Fruit fly (Drosophila melanogaster): Measurements from ENCODE around the gene RhoGAP16F.

Gene RhoGAP16F

DNA sequence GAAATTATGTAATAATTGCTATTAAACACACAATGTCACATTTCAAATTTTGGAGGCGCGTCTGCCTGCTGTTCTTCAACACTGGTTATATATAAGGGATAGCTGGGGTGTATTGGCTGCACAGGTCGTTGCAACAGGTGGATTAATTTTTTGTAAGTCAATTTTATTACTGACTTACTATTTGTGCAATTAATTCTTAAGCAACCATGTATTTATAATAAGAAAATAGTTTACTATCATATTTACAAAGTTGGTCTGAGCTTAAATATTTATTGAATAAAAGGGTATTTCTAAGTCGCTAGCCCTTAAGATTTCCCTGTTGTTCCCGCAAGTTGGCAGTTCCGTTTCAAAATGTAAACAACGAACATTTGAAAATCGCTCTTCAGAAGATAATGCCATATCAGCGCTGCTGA lies at the start of gene RhoGAP16F (continued):
- TF ChIP-seq Spps (tag; optimal IDR thresholded peaks at IDR 0.05): peak; percentile 70
- TF ChIP-seq CG18262 (tag; optimal IDR thresholded peaks at IDR 0.05): peak; percentile 84
- TF ChIP-seq gcm (GFP tag; optimal IDR thresholded peaks at IDR 0.05): peak; percentile 76
- TF ChIP-seq Dek (tag; optimal IDR thresholded peaks at IDR 0.05): peak; percentile 80
- peak; percentile 79 for TF ChIP-seq ranshi (GFP tag; IDR thresholded peaks at IDR 0.05)
- peak; percentile 76 for TF ChIP-seq pum (GFP tag; optimal IDR thresholded peaks at IDR 0.05)
- peak; percentile 58 for TF ChIP-seq disco-r (GFP tag; optimal IDR thresholded peaks at IDR 0.05)
- TF ChIP-seq CG30403 (GFP tag; optimal IDR thresholded peaks at IDR 0.05): peak; percentile 91
- TF ChIP-seq CG15011 (GFP tag; optimal IDR thresholded peaks at IDR 0.05): peak; percentile 77
- TF ChIP-seq her (GFP tag; optimal IDR thresholded peaks at IDR 0.05): peak; percentile 29
- TF ChIP-seq kah (GFP tag; optimal IDR thresholded peaks at IDR 0.05): peak; percentile 84
- TF ChIP-seq Kr (GFP tag; optimal IDR thresholded peaks at IDR 0.05): no peak
- no peak for TF ChIP-seq aop (GFP tag; IDR thresholded peaks at IDR 0.05)
- TF ChIP-seq Lpt (GFP tag; optimal IDR thresholded peaks at IDR 0.05): no peak
- peak; percentile 39 for TF ChIP-seq crc (GFP tag; optimal IDR thresholded peaks at IDR 0.05)
- TF ChIP-seq CG12769 (tag; optimal IDR thresholded peaks at IDR 0.05): peak; percentile 94
- TF ChIP-seq CG6813 (GFP tag; optimal IDR thresholded peaks at IDR 0.05): peak; percentile 72
- TF ChIP-seq CG14710 (tag; optimal IDR thresholded peaks at IDR 0.05): peak; percentile 83
- no peak for TF ChIP-seq mld (GFP tag; IDR thresholded peaks at IDR 0.05; ENCODE audit: partially characterized antibody)
- TF ChIP-seq HLH54F (GFP tag; optimal IDR thresholded peaks at IDR 0.05): peak; percentile 83
- TF ChIP-seq Mad (GFP tag; optimal IDR thresholded peaks at IDR 0.05): peak; percentile 80
- TF ChIP-seq Hr78 (GFP tag; optimal IDR thresholded peaks at IDR 0.05): peak in 1 of 2 experiments; percentile 29
- TF ChIP-seq BtbVII (GFP tag; optimal IDR thresholded peaks at IDR 0.05): peak; percentile 71
- TF ChIP-seq fru (optimal IDR thresholded peaks at IDR 0.05): no peak
- peak; percentile 76 for TF ChIP-seq caup (GFP tag; optimal IDR thresholded peaks at IDR 0.05; ENCODE audit: severe bottlenecking)
- TF ChIP-seq CG6791 (GFP tag; IDR thresholded peaks at IDR 0.05; ENCODE audit: partially characterized antibody): no peak
- TF ChIP-seq CG4424 (GFP tag; optimal IDR thresholded peaks at IDR 0.05): peak; percentile 90
- peak; percentile 88 for TF ChIP-seq Hr3 (GFP tag; optimal IDR thresholded peaks at IDR 0.05)
- TF ChIP-seq Ssrp (tag; optimal IDR thresholded peaks at IDR 0.05): peak; percentile 82
- peak; percentile 85 for TF ChIP-seq lmd (GFP tag; IDR thresholded peaks at IDR 0.05)
- no peak for TF ChIP-seq CG17186 (GFP tag; optimal IDR thresholded peaks at IDR 0.05)
- TF ChIP-seq HmgD (GFP tag; optimal IDR thresholded peaks at IDR 0.05): no peak
- TF ChIP-seq row (GFP tag; IDR thresholded peaks at IDR 0.05): peak; percentile 99
- peak; percentile 72 for TF ChIP-seq CG18764 (GFP tag; optimal IDR thresholded peaks at IDR 0.05)
- peak; percentile 79 for TF ChIP-seq CG1233 (GFP tag; optimal IDR thresholded peaks at IDR 0.05)
- TF ChIP-seq CG30431 (GFP tag; optimal IDR thresholded peaks at IDR 0.05): peak; percentile 77
- peak; percentile 90 for TF ChIP-seq nmo (GFP tag; optimal IDR thresholded peaks at IDR 0.05)
- peak; percentile 62 for TF ChIP-seq CG7786 (GFP tag; optimal IDR thresholded peaks at IDR 0.05)
- no peak for TF ChIP-seq CG7745 (tag; optimal IDR thresholded peaks at IDR 0.05)
- no peak for TF ChIP-seq hbn (GFP tag; IDR thresholded peaks at IDR 0.05; ENCODE audit: partially characterized antibody)
- peak; percentile 84 for TF ChIP-seq PHDP (tag; optimal IDR thresholded peaks at IDR 0.05)
- TF ChIP-seq Deaf1 (tag; optimal IDR thresholded peaks at IDR 0.05): peak; percentile 54
- peak; percentile 79 for TF ChIP-seq B-H1 (GFP tag; IDR thresholded peaks at IDR 0.05)
- peak; percentile 80 for TF ChIP-seq trh (GFP tag; optimal IDR thresholded peaks at IDR 0.05)
- no peak for TF ChIP-seq Neu2 (GFP tag; optimal IDR thresholded peaks at IDR 0.05; ENCODE audit: borderline replicate concordance)
- TF ChIP-seq sqz (GFP tag; optimal IDR thresholded peaks at IDR 0.05): peak; percentile 63
- TF ChIP-seq Oli (tag; optimal IDR thresholded peaks at IDR 0.05): peak; percentile 84
- peak; percentile 83 for TF ChIP-seq Meics (GFP tag; optimal IDR thresholded peaks at IDR 0.05)
- peak; percentile 72 for TF ChIP-seq MBD-R2 (GFP tag; IDR thresholded peaks at IDR 0.05)
- no peak for TF ChIP-seq cad (GFP tag; optimal IDR thresholded peaks at IDR 0.05)
- TF ChIP-seq ATbp (GFP tag; optimal IDR thresholded peaks at IDR 0.05): peak; percentile 61

All from whole organism, embryonic.